Fruit fly (Drosophila melanogaster) whole organism, embryonic: ENCODE data around the gene ATPsynepsilonL.

Source experiments
- Ada2b ChIP-seq: fragments of 200-800 bp; sonication (Bioruptor generic); IDR thresholded peaks from 2 replicates; pipeline ENCODE4 v1.3.6; 2022; ENCODE audit warnings: missing biosample characterization, missing genetic modification characterization
- Adf1 ChIP-seq: fragments of 200-800 bp; sonication (Bioruptor generic); IDR thresholded peaks from 2 replicates; pipeline ENCODE4 v1.3.6; 2022; ENCODE audit warnings: missing biosample characterization, missing genetic modification characterization
- Blimp-1 ChIP-seq: fragments of 200-800 bp; sonication (Bioruptor generic); optimal IDR thresholded peaks from 3 replicates; lab custom pipeline; 2018; ENCODE audit warnings: missing biosample characterization, missing genetic modification characterization, mild to moderate bottlenecking, moderate library complexity, missing genetic modification reagents
- CG10366 ChIP-seq: fragments of 200-800 bp; sonication (Bioruptor generic); IDR thresholded peaks from 2 replicates; pipeline ENCODE4 v1.3.6; 2022; ENCODE audit warnings: missing biosample characterization, missing genetic modification characterization
- CG12659 ChIP-seq: fragments of 200-800 bp; sonication (Bioruptor generic); optimal IDR thresholded peaks from 3 replicates; lab custom pipeline; 2017; ENCODE audit warnings: mild to moderate bottlenecking, missing biosample characterization, missing genetic modification reagents, missing genetic modification characterization
- CG13287 ChIP-seq: fragments of 200-800 bp; sonication (Bioruptor generic); IDR thresholded peaks from 2 replicates; pipeline ENCODE4 v1.3.6; 2022; ENCODE audit warnings: missing biosample characterization, missing genetic modification characterization; ENCODE audit not compliant: partially characterized antibody
- CG13624 ChIP-seq: fragments of 200-800 bp; sonication (Bioruptor generic); optimal IDR thresholded peaks from 2 replicates; lab custom pipeline; 2016; ENCODE audit warnings: missing biosample characterization, missing genetic modification characterization
- CG14050 ChIP-seq: fragments of 200-800 bp; sonication (Bioruptor generic); IDR thresholded peaks from 3 replicates; pipeline ENCODE4 v1.3.6; 2022; ENCODE audit warnings: missing biosample characterization, missing genetic modification characterization
- CG15479 ChIP-seq: fragments of 200-800 bp; sonication (Bioruptor generic); optimal IDR thresholded peaks from 3 replicates; lab custom pipeline; 2019; ENCODE audit warnings: missing biosample characterization, mild to moderate bottlenecking, missing genetic modification characterization, moderate library complexity
- CG15514 ChIP-seq: fragments of 200-800 bp; sonication (Bioruptor generic); optimal IDR thresholded peaks from 3 replicates; lab custom pipeline; 2017; ENCODE audit warnings: missing biosample characterization, missing genetic modification characterization, mild to moderate bottlenecking, moderate library complexity, missing genetic modification reagents
- CG1602 ChIP-seq: fragments of 200-800 bp; sonication (Bioruptor generic); optimal IDR thresholded peaks from 3 replicates; lab custom pipeline; 2016; ENCODE audit warnings: missing biosample characterization, missing genetic modification characterization
- CG17328 ChIP-seq: fragments of 200-800 bp; sonication (Bioruptor generic); IDR thresholded peaks from 2 replicates; pipeline ENCODE4 v1.3.6; 2022; ENCODE audit warnings: missing biosample characterization, missing genetic modification characterization
- CG31365 ChIP-seq: fragments of 200-800 bp; sonication (Bioruptor generic); optimal IDR thresholded peaks from 2 replicates; lab custom pipeline; 2018; ENCODE audit warnings: missing biosample characterization, mild to moderate bottlenecking, missing genetic modification characterization
- CG3163 ChIP-seq: fragments of 200-800 bp; sonication (Bioruptor generic); optimal IDR thresholded peaks from 3 replicates; lab custom pipeline; 2016; ENCODE audit warnings: missing biosample characterization, missing genetic modification characterization
- CG32532 ChIP-seq: fragments of 200-800 bp; sonication (Bioruptor generic); IDR thresholded peaks from 2 replicates; pipeline ENCODE4 v1.3.6; 2022; ENCODE audit warnings: missing biosample characterization, missing genetic modification characterization
- CG32767 ChIP-seq: fragments of 200-800 bp; sonication (Bioruptor generic); IDR thresholded peaks from 2 replicates; pipeline ENCODE4 v1.3.6; 2022; ENCODE audit warnings: missing biosample characterization, missing genetic modification characterization
- CG4360 ChIP-seq: fragments of 200-800 bp; sonication (Bioruptor generic); IDR thresholded peaks from 2 replicates; pipeline ENCODE4 v1.3.6; 2022; ENCODE audit warnings: missing biosample characterization, missing genetic modification characterization
- CG4424 ChIP-seq: fragments of 200-800 bp; sonication (Bioruptor generic); optimal IDR thresholded peaks from 3 replicates; lab custom pipeline; 2016; ENCODE audit warnings: missing biosample characterization, missing genetic modification characterization
- CG4617 ChIP-seq: fragments of 200-800 bp; sonication (Bioruptor generic); optimal IDR thresholded peaks from 3 replicates; lab custom pipeline; 2016; ENCODE audit warnings: missing biosample characterization, missing genetic modification characterization, borderline replicate concordance
- CG8388 ChIP-seq: fragments of 200-800 bp; sonication (Bioruptor generic); optimal IDR thresholded peaks from 2 replicates; lab custom pipeline; 2019; ENCODE audit warnings: missing biosample characterization, mild to moderate bottlenecking, missing genetic modification characterization, moderate library complexity
- CkIIα-i1 ChIP-seq: fragments of 200-800 bp; sonication (Bioruptor generic); IDR thresholded peaks from 2 replicates; pipeline ENCODE4 v1.3.6; 2022; ENCODE audit warnings: missing biosample characterization, missing genetic modification characterization
- E2f1 ChIP-seq: fragments of 200-800 bp; sonication (Bioruptor generic); IDR thresholded peaks from 2 replicates; pipeline ENCODE4 v1.3.6; 2022; ENCODE audit warnings: missing biosample characterization, missing genetic modification characterization
- GATAe ChIP-seq: fragments of 200-800 bp; sonication (Bioruptor generic); conservative IDR thresholded peaks from 2 replicates; pipeline ENCODE4 v1.3.6; 2022; ENCODE audit warnings: missing biosample characterization, missing genetic modification characterization
- Hey ChIP-seq: fragments of 200-800 bp; sonication (Bioruptor generic); optimal IDR thresholded peaks from 3 replicates; lab custom pipeline; 2018; ENCODE audit warnings: missing biosample characterization, mild to moderate bottlenecking, missing genetic modification characterization
- Lhr ChIP-seq: fragments of 200-800 bp; sonication (Bioruptor generic); optimal IDR thresholded peaks from 3 replicates; lab custom pipeline; 2017; ENCODE audit warnings: mild to moderate bottlenecking, missing biosample characterization, missing genetic modification reagents, missing genetic modification characterization
- NK7.1 ChIP-seq: fragments of 200-800 bp; sonication (Bioruptor generic); optimal IDR thresholded peaks from 3 replicates; lab custom pipeline; 2016; ENCODE audit warnings: missing biosample characterization, missing genetic modification characterization
- Optix ChIP-seq: fragments of 200-800 bp; sonication (Bioruptor generic); IDR thresholded peaks from 3 replicates; pipeline ENCODE4 v1.3.6; 2022; ENCODE audit warnings: missing biosample characterization, missing genetic modification characterization
- Rfx ChIP-seq: fragments of 200-800 bp; sonication (Bioruptor generic); IDR thresholded peaks from 2 replicates; pipeline ENCODE4 v1.3.6; 2022; ENCODE audit warnings: missing biosample characterization, missing genetic modification characterization
- Scr ChIP-seq: fragments of 200-800 bp; sonication (Bioruptor generic); IDR thresholded peaks from 2 replicates; pipeline ENCODE4 v1.3.6; 2022; ENCODE audit warnings: missing biosample characterization, missing genetic modification characterization; ENCODE audit not compliant: partially characterized antibody
- Sox102F ChIP-seq: fragments of 200-800 bp; sonication (Bioruptor generic); optimal IDR thresholded peaks from 2 replicates; lab custom pipeline; 2018; ENCODE audit warnings: missing biosample characterization, mild to moderate bottlenecking, missing genetic modification characterization, moderate library complexity
- Sry-β ChIP-seq: fragments of 200-800 bp; sonication (Bioruptor generic); optimal IDR thresholded peaks from 2 replicates; lab custom pipeline; 2018; ENCODE audit warnings: missing biosample characterization, mild to moderate bottlenecking, missing genetic modification characterization, moderate library complexity
- TFAM ChIP-seq: fragments of 200-800 bp; sonication (Bioruptor generic); optimal IDR thresholded peaks from 2 replicates; lab custom pipeline; 2017; ENCODE audit warnings: missing biosample characterization, missing genetic modification characterization, inconsistent platforms
- Tbp ChIP-seq: fragments of >200 bp; optimal IDR thresholded peaks from 2 replicates; lab custom pipeline; 2018; ENCODE audit warnings: missing biosample characterization, missing genetic modification characterization
- abd-A ChIP-seq: fragments of 200-800 bp; sonication (Bioruptor generic); optimal IDR thresholded peaks from 3 replicates; lab custom pipeline; 2019; ENCODE audit warnings: missing biosample characterization, mild to moderate bottlenecking, missing genetic modification characterization, moderate library complexity
- ara ChIP-seq: fragments of 200-800 bp; sonication (Bioruptor generic); IDR thresholded peaks from 2 replicates; pipeline ENCODE4 v1.3.6; 2022; ENCODE audit warnings: missing biosample characterization, missing genetic modification characterization
- br ChIP-seq: fragments of >200 bp; optimal IDR thresholded peaks from 2 replicates; lab custom pipeline; 2017
- chif ChIP-seq, 2 experiments: fragments of 200-800 bp; sonication (Bioruptor generic); optimal IDR thresholded peaks; 3 replicates each; lab custom pipeline; 2016; ENCODE audit warnings: missing biosample characterization in 2 of 2, missing genetic modification characterization in 2 of 2
- dmrt11E ChIP-seq: fragments of 200-800 bp; sonication (Bioruptor generic); optimal IDR thresholded peaks from 3 replicates; lab custom pipeline; 2018; ENCODE audit warnings: missing biosample characterization, mild to moderate bottlenecking, missing genetic modification characterization, moderate library complexity
- esg ChIP-seq: fragments of 200-800 bp; sonication (Bioruptor generic); conservative IDR thresholded peaks from 2 replicates; pipeline ENCODE4 v1.3.6; 2022; ENCODE audit warnings: missing biosample characterization, missing genetic modification characterization
- fd102C ChIP-seq: fragments of 200-800 bp; sonication (Bioruptor generic); optimal IDR thresholded peaks from 2 replicates; lab custom pipeline; 2018; ENCODE audit warnings: missing biosample characterization, mild to moderate bottlenecking, missing genetic modification characterization, moderate library complexity
- fd64A ChIP-seq: fragments of 200-800 bp; sonication (Bioruptor generic); optimal IDR thresholded peaks from 3 replicates; lab custom pipeline; 2018; ENCODE audit warnings: missing biosample characterization, mild to moderate bottlenecking, missing genetic modification characterization
- gsb-n ChIP-seq: fragments of 200-800 bp; sonication (Bioruptor generic); optimal IDR thresholded peaks from 3 replicates; lab custom pipeline; 2018; ENCODE audit warnings: missing biosample characterization, mild to moderate bottlenecking, missing genetic modification characterization
- klu ChIP-seq: fragments of 200-800 bp; sonication (Bioruptor generic); IDR thresholded peaks from 2 replicates; pipeline ENCODE4 v1.3.6; 2022; ENCODE audit warnings: missing biosample characterization, missing genetic modification characterization
- mirr ChIP-seq: fragments of 200-800 bp; sonication (Bioruptor generic); optimal IDR thresholded peaks from 3 replicates; lab custom pipeline; 2018; ENCODE audit warnings: missing biosample characterization, mild to moderate bottlenecking, missing genetic modification characterization
- org-1 ChIP-seq: fragments of 200-800 bp; sonication (Bioruptor generic); optimal IDR thresholded peaks from 2 replicates; lab custom pipeline; 2017; ENCODE audit warnings: missing biosample characterization, missing genetic modification characterization
- pho ChIP-seq: fragments of 200-800 bp; sonication (Bioruptor generic); optimal IDR thresholded peaks from 2 replicates; lab custom pipeline; 2016; ENCODE audit warnings: missing biosample characterization, missing genetic modification characterization
- sc ChIP-seq, 3 experiments: fragments of >200 bp in 2 of 3; fragments of 200-800 bp in 1 of 3; sonication (Bioruptor generic) in 1 of 3; optimal IDR thresholded peaks; 2 replicates in 2 of 3; 3 replicates in 1 of 3; lab custom pipeline; 2017; ENCODE audit warnings: mild to moderate bottlenecking in 1 of 3, missing biosample characterization in 1 of 3, missing genetic modification characterization in 1 of 3, missing genetic modification reagents in 1 of 3
- tx ChIP-seq: fragments of 200-800 bp; sonication (Bioruptor generic); optimal IDR thresholded peaks from 2 replicates; lab custom pipeline; 2016; ENCODE audit warnings: missing biosample characterization, missing genetic modification characterization

Gene ATPsynepsilonL

dm6 chr3R:10139649-10140598 is 18.4 kb downstream of the ATPsynepsilonL start, which contains the start of gene tws (continued):
- no peak for TF ChIP-seq Hey (tag; lab: Kevin White, UChicago)
- no peak for TF ChIP-seq CG4617 (GFP tag; lab: Kevin White, UChicago)
- no peak for TF ChIP-seq gsb-n
- TF ChIP-seq Scr (GFP tag; lab: Robert Waterston, UW), result no peak
- TF ChIP-seq Ada2b, result peak; percentile 58
- no peak for TF ChIP-seq tx (GFP tag; lab: Kevin White, UChicago)
- TF ChIP-seq CG1602 (GFP tag; lab: Kevin White, UChicago), result peak; percentile 2
- TF ChIP-seq Sox102F, result peak; percentile 56
- no peak; the same call in 2 of the 3 replicates for TF ChIP-seq CG14050
- peak; percentile 52; the same call in 1 of the 2 replicates for TF ChIP-seq CG32767 (GFP tag; lab: Robert Waterston, UW)
- TF ChIP-seq CG10366 (GFP tag; lab: Robert Waterston, UW), result peak; percentile 33; the same call in 1 of the 2 replicates
- TF ChIP-seq ara (GFP tag; lab: Robert Waterston, UW), result peak; percentile 42; the same call in 1 of the 2 replicates
- no peak for TF ChIP-seq fd102C
- no peak for TF ChIP-seq dmrt11E (tag; lab: Kevin White, UChicago)
- peak; percentile 23; the same call in 1 of the 2 replicates for TF ChIP-seq CG17328 (GFP tag; lab: Robert Waterston, UW)
- TF ChIP-seq NK7.1 (GFP tag; lab: Kevin White, UChicago), result no peak
- TF ChIP-seq chif (GFP tag; optimal IDR thresholded peaks at IDR 0.05; lab: Kevin White, UChicago), result peak; percentile 15 to 41
- peak; percentile 32 for TF ChIP-seq Blimp-1 (GFP tag; lab: Kevin White, UChicago)
- TF ChIP-seq abd-A (tag; lab: Kevin White, UChicago), result peak; percentile 92
- peak; percentile 95 for TF ChIP-seq Sry-β
- TF ChIP-seq esg (GFP tag; lab: Robert Waterston, UW), result no peak
- 0 out of 2 replicates have a peak, but pooled peaks have one; percentile 26 for TF ChIP-seq E2f1
- no peak for TF ChIP-seq GATAe (GFP tag; lab: Robert Waterston, UW)
- peak; percentile 78 for TF ChIP-seq Rfx (GFP tag; lab: Robert Waterston, UW)
- TF ChIP-seq CG31365 (tag; lab: Kevin White, UChicago), result peak; percentile 56
- peak; percentile 51 for TF ChIP-seq org-1 (GFP tag; lab: Kevin White, UChicago)
- TF ChIP-seq Adf1, result peak; percentile 7; the same call in 1 of the 2 replicates
- no peak for TF ChIP-seq TFAM (GFP tag; lab: Kevin White, UChicago)
- peak; percentile 71 for TF ChIP-seq CG4360 (GFP tag; lab: Robert Waterston, UW)
- no peak for TF ChIP-seq br (lab: Kevin White, UChicago)
- no peak for TF ChIP-seq CG15479 (GFP tag; lab: Kevin White, UChicago)
- no peak for TF ChIP-seq sc (optimal IDR thresholded peaks at IDR 0.05; lab: Kevin White, UChicago)
- TF ChIP-seq sc (GFP tag; optimal IDR thresholded peaks at IDR 0.05; lab: Kevin White, UChicago), result no peak
- TF ChIP-seq Optix, result no peak
- peak; percentile 6 for TF ChIP-seq CG8388 (GFP tag; lab: Kevin White, UChicago)
- TF ChIP-seq pho (GFP tag; lab: Kevin White, UChicago), result peak; percentile 48
- TF ChIP-seq CG12659 (GFP tag; lab: Kevin White, UChicago), result peak; percentile 44
- TF ChIP-seq Lhr, result no peak
- peak; percentile 69 for TF ChIP-seq CG32532 (GFP tag; lab: Robert Waterston, UW)
- TF ChIP-seq CkIIα-i1 (GFP tag; lab: Robert Waterston, UW), result no peak
- TF ChIP-seq klu (GFP tag; lab: Robert Waterston, UW), result no peak
- TF ChIP-seq CG15514 (GFP tag; lab: Kevin White, UChicago), result peak; percentile 51
- peak; percentile 54 for TF ChIP-seq fd64A (GFP tag; lab: Kevin White, UChicago)
- peak; percentile 83 for TF ChIP-seq mirr (GFP tag; lab: Kevin White, UChicago)
- peak; percentile 41 for TF ChIP-seq CG13624 (GFP tag; lab: Kevin White, UChicago)
- no peak; the same call in 1 of the 2 replicates for TF ChIP-seq CG13287 (GFP tag; lab: Robert Waterston, UW)
- TF ChIP-seq Tbp (GFP tag; lab: Kevin White, UChicago), result no peak
- TF ChIP-seq CG3163 (GFP tag; lab: Kevin White, UChicago), result no peak
- peak; percentile 43 for TF ChIP-seq CG4424 (GFP tag; lab: Kevin White, UChicago)
